Worm (Caenorhabditis elegans) whole organism, L4 larva: ENCODE data around the gene ubc-8.
A peak's percentile ranks its signal among the peaks of the same experiment; 100 is the strongest.
"Not testable (repeated sequence)": the region's sequence is repeated elsewhere in the genome, so short reads cannot be mapped to it uniquely, and the experiment has no call there.

Experiments
- F44E2.7 ChIP-seq: fragments of 200-800 bp; sonication (Bioruptor generic); IDR thresholded peaks from 2 replicates; pipeline ENCODE4 v2.1.2; 2022; ENCODE audit warnings: missing genetic modification characterization, missing compliant biosample characterization
- Y48G9A.11 ChIP-seq: fragments of 200-800 bp; sonication (Bioruptor generic); IDR thresholded peaks from 2 replicates; pipeline ENCODE4 v1.3.6; 2022; ENCODE audit warnings: missing genetic modification reagents, missing genetic modification characterization, missing compliant biosample characterization
- ces-1 ChIP-seq: fragments of 150-350 bp; sonication (generic microtip); optimal IDR thresholded peaks from 4 replicates; lab custom pipeline; 2014; ENCODE audit warnings: missing biosample characterization, missing genetic modification reagents, missing genetic modification characterization
- egl-27 ChIP-seq: sonication (generic microtip); optimal IDR thresholded peaks from 3 replicates; lab custom pipeline; 2017; ENCODE audit warnings: missing biosample characterization, missing genetic modification reagents, missing genetic modification characterization
- fkh-10 ChIP-seq: fragments of 150-350 bp; optimal IDR thresholded peaks from 2 replicates; lab custom pipeline; 2014; ENCODE audit warnings: missing biosample characterization, missing genetic modification reagents, missing genetic modification characterization
- jun-1 ChIP-seq: fragments of 150-350 bp; optimal IDR thresholded peaks from 2 replicates; lab custom pipeline; 2014; ENCODE audit warnings: missing biosample characterization, missing genetic modification reagents, missing genetic modification characterization
- lin-39 ChIP-seq: fragments of 150-350 bp; optimal IDR thresholded peaks from 2 replicates; lab custom pipeline; 2014; ENCODE audit warnings: missing biosample characterization, missing genetic modification reagents, missing genetic modification characterization
- pha-4 ChIP-seq, 2 experiments: fragments of 150-350 bp in 1 of 2; fragments of 200-800 bp in 1 of 2; sonication (Bioruptor generic) in 1 of 2; IDR thresholded peaks in 1 of 2; optimal IDR thresholded peaks in 1 of 2; 2 replicates each; pipeline versions ENCODE4 v1.3.6 to Lab custom; 2014 to 2022; ENCODE audit warnings: missing genetic modification characterization in 2 of 2, missing genetic modification reagents in 2 of 2, missing biosample characterization in 1 of 2, missing compliant biosample characterization in 1 of 2
- rbr-2 ChIP-seq: sonication (generic microtip); optimal IDR thresholded peaks from 2 replicates; lab custom pipeline; 2016; ENCODE audit warnings: missing genotype, missing genetic modification characterization, missing compliant biosample characterization
- snpc-4 ChIP-seq: fragments of 150-350 bp; optimal IDR thresholded peaks from 2 replicates; lab custom pipeline; 2014; ENCODE audit warnings: missing biosample characterization, missing genetic modification characterization
- ztf-11 ChIP-seq: fragments of 150-350 bp; optimal IDR thresholded peaks from 2 replicates; lab custom pipeline; 2014; ENCODE audit warnings: missing biosample characterization, missing genetic modification characterization

DNA sequence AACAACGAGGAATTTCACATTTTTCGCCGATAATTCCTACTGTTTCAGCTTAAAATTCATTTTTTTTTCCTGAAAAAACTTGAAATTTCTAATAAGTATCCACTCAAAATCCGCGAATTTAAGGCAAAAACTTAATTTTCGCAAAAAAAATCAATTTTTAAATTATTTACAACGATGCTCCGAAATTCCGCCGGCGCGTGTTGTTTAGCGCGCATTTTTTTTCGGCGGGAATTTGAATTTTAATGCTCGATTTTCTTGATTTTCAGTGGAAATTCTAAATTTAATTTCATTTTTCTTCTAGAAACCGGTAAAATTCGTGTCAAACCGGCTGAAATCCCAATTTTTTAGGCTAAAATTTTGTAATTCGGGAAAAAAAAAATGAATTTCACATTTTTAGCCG, 38.9 kb downstream of the ubc-8 start:
- not testable (repeated sequence) for TF ChIP-seq lin-39 (tag; lab: Kevin White, UChicago); fkh-10 (GFP tag; lab: Kevin White, UChicago); F44E2.7 (GFP tag; lab: Robert Waterston, UW); jun-1 (tag; lab: Kevin White, UChicago); snpc-4 (tag; lab: Kevin White, UChicago); ztf-11 (tag; lab: Kevin White, UChicago); ces-1 (GFP tag; lab: Kevin White, UChicago); egl-27 (tag; lab: Kevin White, UChicago); rbr-2 (tag; lab: Kevin White, UChicago); pha-4 (GFP tag; IDR thresholded peaks at IDR 0.05; lab: Robert Waterston, UW); pha-4 (tag; optimal IDR thresholded peaks at IDR 0.05; lab: Kevin White, UChicago)
- peak; percentile 98 for TF ChIP-seq Y48G9A.11 (GFP tag; lab: Robert Waterston, UW)
